Fruit fly (Drosophila melanogaster) whole organism, embryonic: ENCODE results near the gene CG10570.

Source experiments
- Asciz ChIP-seq: fragments of 200-800 bp; sonication (Bioruptor generic); optimal IDR thresholded peaks from 2 replicates; lab custom pipeline; 2017; ENCODE audit warnings: missing biosample characterization, mild to moderate bottlenecking, missing genetic modification characterization, missing genetic modification reagents
- Bgb ChIP-seq: fragments of 200-800 bp; sonication (Bioruptor generic); IDR thresholded peaks from 2 replicates; pipeline ENCODE4 v1.3.6; 2022; ENCODE audit warnings: missing biosample characterization, missing genetic modification characterization; ENCODE audit not compliant: partially characterized antibody
- CG10267 ChIP-seq: fragments of 200-800 bp; sonication (Bioruptor generic); optimal IDR thresholded peaks from 2 replicates; lab custom pipeline; 2018; ENCODE audit warnings: missing biosample characterization, mild to moderate bottlenecking, missing genetic modification characterization, moderate library complexity
- CG10654 ChIP-seq: fragments of 200-800 bp; sonication (Bioruptor generic); optimal IDR thresholded peaks from 2 replicates; lab custom pipeline; 2016; ENCODE audit warnings: missing biosample characterization, missing genetic modification characterization
- CG11456 ChIP-seq: fragments of 200-800 bp; sonication (Bioruptor generic); IDR thresholded peaks from 3 replicates; pipeline ENCODE4 v1.3.6; 2022; ENCODE audit warnings: missing biosample characterization, missing genetic modification characterization
- CG13775 ChIP-seq: fragments of 200-800 bp; sonication (Bioruptor generic); optimal IDR thresholded peaks from 3 replicates; lab custom pipeline; 2017; ENCODE audit warnings: missing biosample characterization, mild to moderate bottlenecking, missing genetic modification characterization
- CG15696 ChIP-seq: fragments of 200-800 bp; sonication (Bioruptor generic); optimal IDR thresholded peaks from 2 replicates; lab custom pipeline; 2019; ENCODE audit warnings: missing biosample characterization, mild to moderate bottlenecking, missing genetic modification characterization, moderate library complexity
- CG17359 ChIP-seq: fragments of 200-800 bp; sonication (Bioruptor generic); optimal IDR thresholded peaks from 3 replicates; lab custom pipeline; 2018; ENCODE audit warnings: missing biosample characterization, mild to moderate bottlenecking, missing genetic modification characterization, moderate library complexity
- CG17361 ChIP-seq: fragments of 200-800 bp; sonication (Bioruptor generic); IDR thresholded peaks from 3 replicates; pipeline ENCODE4 v1.3.6; 2022; ENCODE audit warnings: missing biosample characterization, missing genetic modification characterization
- CG31441 ChIP-seq: fragments of 200-800 bp; sonication (Bioruptor generic); IDR thresholded peaks from 2 replicates; pipeline ENCODE4 v1.3.6; 2022; ENCODE audit warnings: missing biosample characterization, missing genetic modification characterization
- CG6689 ChIP-seq: fragments of 200-800 bp; sonication (Bioruptor generic); IDR thresholded peaks from 2 replicates; pipeline ENCODE4 v1.3.6; 2022; ENCODE audit warnings: missing biosample characterization, missing genetic modification characterization
- CG6813 ChIP-seq: fragments of 200-800 bp; sonication (Bioruptor generic); optimal IDR thresholded peaks from 2 replicates; lab custom pipeline; 2017; ENCODE audit warnings: missing biosample characterization, missing genetic modification characterization, mild to moderate bottlenecking, moderate library complexity, missing genetic modification reagents
- CG7357 ChIP-seq: fragments of 200-800 bp; sonication (Bioruptor generic); IDR thresholded peaks from 3 replicates; pipeline ENCODE4 v1.3.6; 2022; ENCODE audit warnings: missing biosample characterization, missing genetic modification characterization
- CG7963 ChIP-seq: fragments of 200-800 bp; sonication (Bioruptor generic); IDR thresholded peaks from 3 replicates; pipeline ENCODE4 v1.3.6; 2022; ENCODE audit warnings: missing biosample characterization, missing genetic modification characterization; ENCODE audit not compliant: partially characterized antibody
- CG8924 ChIP-seq: fragments of 200-800 bp; optimal IDR thresholded peaks from 3 replicates; lab custom pipeline; 2019; ENCODE audit warnings: missing biosample characterization, mild to moderate bottlenecking, missing genetic modification characterization, moderate library complexity
- D ChIP-seq, 2 experiments: fragments of 200-800 bp in 1 of 2; fragments of >200 bp in 1 of 2; sonication (Bioruptor generic) in 1 of 2; optimal IDR thresholded peaks; 2 replicates in 1 of 2; 3 replicates in 1 of 2; lab custom pipeline; 2017; ENCODE audit warnings: mild to moderate bottlenecking in 1 of 2, missing biosample characterization in 1 of 2, missing genetic modification characterization in 1 of 2, missing genetic modification reagents in 1 of 2
- Dip3 ChIP-seq: fragments of 200-800 bp; sonication (Bioruptor generic); optimal IDR thresholded peaks from 3 replicates; lab custom pipeline; 2016; ENCODE audit warnings: missing biosample characterization, missing genetic modification characterization
- Hey ChIP-seq: fragments of 200-800 bp; sonication (Bioruptor generic); optimal IDR thresholded peaks from 3 replicates; lab custom pipeline; 2018; ENCODE audit warnings: missing biosample characterization, mild to moderate bottlenecking, missing genetic modification characterization
- Hmr ChIP-seq: fragments of 200-800 bp; sonication (Bioruptor generic); optimal IDR thresholded peaks from 3 replicates; lab custom pipeline; 2017; ENCODE audit warnings: mild to moderate bottlenecking, missing biosample characterization, missing genetic modification reagents, missing genetic modification characterization
- Mes4 ChIP-seq: fragments of 200-800 bp; sonication (Bioruptor generic); optimal IDR thresholded peaks from 2 replicates; lab custom pipeline; 2016; ENCODE audit warnings: missing biosample characterization, missing genetic modification characterization
- Ptx1 ChIP-seq: fragments of 200-800 bp; sonication (Bioruptor generic); IDR thresholded peaks from 2 replicates; pipeline ENCODE4 v1.3.6; 2022; ENCODE audit warnings: missing biosample characterization, missing genetic modification characterization
- Rfx ChIP-seq: fragments of 200-800 bp; sonication (Bioruptor generic); IDR thresholded peaks from 2 replicates; pipeline ENCODE4 v1.3.6; 2022; ENCODE audit warnings: missing biosample characterization, missing genetic modification characterization
- Sox102F ChIP-seq: fragments of 200-800 bp; sonication (Bioruptor generic); optimal IDR thresholded peaks from 2 replicates; lab custom pipeline; 2018; ENCODE audit warnings: missing biosample characterization, mild to moderate bottlenecking, missing genetic modification characterization, moderate library complexity
- Vsx1 ChIP-seq: fragments of 200-800 bp; sonication (Bioruptor generic); optimal IDR thresholded peaks from 2 replicates; lab custom pipeline; 2017; ENCODE audit warnings: missing biosample characterization, mild to moderate bottlenecking, missing genetic modification characterization, missing genetic modification reagents
- Xrp1 ChIP-seq: fragments of 200-800 bp; sonication (Bioruptor generic); IDR thresholded peaks from 2 replicates; pipeline ENCODE4 v1.3.6; 2022; ENCODE audit warnings: missing biosample characterization, missing genetic modification characterization
- ara ChIP-seq: fragments of 200-800 bp; sonication (Bioruptor generic); IDR thresholded peaks from 2 replicates; pipeline ENCODE4 v1.3.6; 2022; ENCODE audit warnings: missing biosample characterization, missing genetic modification characterization
- az2 ChIP-seq: fragments of 200-800 bp; sonication (Bioruptor generic); optimal IDR thresholded peaks from 3 replicates; lab custom pipeline; 2016; ENCODE audit warnings: missing biosample characterization, missing genetic modification characterization
- chm ChIP-seq: fragments of 200-800 bp; sonication (Bioruptor generic); IDR thresholded peaks from 2 replicates; pipeline ENCODE4 v1.3.6; 2022; ENCODE audit warnings: missing biosample characterization, missing genetic modification characterization
- dmrt11E ChIP-seq: fragments of 200-800 bp; sonication (Bioruptor generic); optimal IDR thresholded peaks from 3 replicates; lab custom pipeline; 2018; ENCODE audit warnings: missing biosample characterization, mild to moderate bottlenecking, missing genetic modification characterization, moderate library complexity
- ewg ChIP-seq: fragments of 200-800 bp; sonication (Bioruptor generic); optimal IDR thresholded peaks from 3 replicates; lab custom pipeline; 2017; ENCODE audit warnings: mild to moderate bottlenecking, missing biosample characterization, missing genetic modification reagents, missing genetic modification characterization
- ftz-f1 ChIP-seq: fragments of 200-800 bp; sonication (Bioruptor generic); optimal IDR thresholded peaks from 2 replicates; lab custom pipeline; 2016; ENCODE audit warnings: missing biosample characterization, missing genetic modification characterization
- gce ChIP-seq: fragments of 200-800 bp; sonication (Bioruptor generic); IDR thresholded peaks from 3 replicates; pipeline ENCODE4 v1.3.6; 2022; ENCODE audit warnings: missing biosample characterization, missing genetic modification characterization
- gcm2 ChIP-seq: fragments of 200-800 bp; sonication (Bioruptor generic); optimal IDR thresholded peaks from 2 replicates; lab custom pipeline; 2016; ENCODE audit warnings: missing biosample characterization, missing genetic modification characterization
- gem ChIP-seq: fragments of 200-800 bp; sonication (Bioruptor generic); optimal IDR thresholded peaks from 2 replicates; lab custom pipeline; 2019; ENCODE audit warnings: missing biosample characterization, mild to moderate bottlenecking, missing genetic modification characterization, moderate library complexity
- nmo ChIP-seq: fragments of 200-800 bp; sonication (Bioruptor generic); optimal IDR thresholded peaks from 2 replicates; lab custom pipeline; 2018; ENCODE audit warnings: missing biosample characterization, mild to moderate bottlenecking, missing genetic modification characterization, moderate library complexity
- row ChIP-seq: fragments of 200-800 bp; sonication (Bioruptor generic); IDR thresholded peaks from 3 replicates; pipeline ENCODE4 v1.3.6; 2022; ENCODE audit warnings: missing biosample characterization, missing genetic modification characterization
- run ChIP-seq: fragments of 200-800 bp; sonication (Bioruptor generic); optimal IDR thresholded peaks from 3 replicates; lab custom pipeline; 2018; ENCODE audit warnings: missing biosample characterization, mild to moderate bottlenecking, missing genetic modification characterization
- sc ChIP-seq, 3 experiments: fragments of >200 bp in 2 of 3; fragments of 200-800 bp in 1 of 3; sonication (Bioruptor generic) in 1 of 3; optimal IDR thresholded peaks; 2 replicates in 2 of 3; 3 replicates in 1 of 3; lab custom pipeline; 2017; ENCODE audit warnings: mild to moderate bottlenecking in 1 of 3, missing biosample characterization in 1 of 3, missing genetic modification characterization in 1 of 3, missing genetic modification reagents in 1 of 3
- schlank ChIP-seq: fragments of 200-800 bp; sonication (Bioruptor generic); optimal IDR thresholded peaks from 2 replicates; lab custom pipeline; 2018; ENCODE audit warnings: missing biosample characterization, mild to moderate bottlenecking, missing genetic modification characterization
- ssp ChIP-seq: fragments of 200-800 bp; sonication (Bioruptor generic); IDR thresholded peaks from 2 replicates; pipeline ENCODE4 v1.3.6; 2022; ENCODE audit warnings: missing biosample characterization, missing genetic modification characterization
- sug ChIP-seq: fragments of 200-800 bp; optimal IDR thresholded peaks from 2 replicates; lab custom pipeline; 2019; ENCODE audit warnings: missing biosample characterization, mild to moderate bottlenecking, missing genetic modification characterization, moderate library complexity
- unpg ChIP-seq: fragments of 200-800 bp; sonication (Bioruptor generic); optimal IDR thresholded peaks from 3 replicates; lab custom pipeline; 2018; ENCODE audit warnings: missing biosample characterization, mild to moderate bottlenecking, missing genetic modification characterization, moderate library complexity
- zen ChIP-seq: fragments of 200-800 bp; sonication (Bioruptor generic); optimal IDR thresholded peaks from 3 replicates; lab custom pipeline; 2018; ENCODE audit warnings: missing biosample characterization, mild to moderate bottlenecking, missing genetic modification characterization, moderate library complexity
- zfh1 ChIP-seq: fragments of 200-800 bp; sonication (Bioruptor generic); IDR thresholded peaks from 3 replicates; pipeline ENCODE4 v1.3.6; 2022; ENCODE audit warnings: missing biosample characterization, missing genetic modification characterization
- zfh2 ChIP-seq: fragments of 200-800 bp; sonication (Bioruptor generic); optimal IDR thresholded peaks from 2 replicates; lab custom pipeline; 2016; ENCODE audit warnings: missing biosample characterization, missing genetic modification characterization

The CG10570 gene

dm6 chr2L:18808754-18809329, 2.2 kb downstream of the CG10570 start (continued):
- TF ChIP-seq CG8924 (tag; lab: Kevin White, UChicago) (peak; percentile 38), run (tag; lab: Kevin White, UChicago) (no peak), ftz-f1 (no peak), sc (optimal IDR thresholded peaks at IDR 0.05; lab: Kevin White, UChicago) (no peak), sc (GFP tag; optimal IDR thresholded peaks at IDR 0.05; lab: Kevin White, UChicago) (no peak), nmo (GFP tag; lab: Kevin White, UChicago) (peak; percentile 22), Hmr (GFP tag; lab: Kevin White, UChicago) (peak; percentile 13), CG10267 (peak; percentile 20), Asciz (no peak), CG11456 (no peak), CG17361 (GFP tag; lab: Robert Waterston, UW) (0 out of 3 replicates have a peak, but pooled peaks have one; percentile 10), ssp (GFP tag; lab: Robert Waterston, UW) (peak; percentile 28; the same call in 1 of the 2 replicates), CG7357 (GFP tag; lab: Robert Waterston, UW) (no peak), Bgb (GFP tag; lab: Robert Waterston, UW) (no peak), Xrp1 (peak; percentile 61), Ptx1 (GFP tag; lab: Robert Waterston, UW) (peak; percentile 32; the same call in 1 of the 2 replicates), CG13775 (GFP tag; lab: Kevin White, UChicago) (no peak), gce (0 out of 3 replicates have a peak, but pooled peaks have one; percentile 40), Sox102F (GFP tag; lab: Kevin White, UChicago) (peak; percentile 8), unpg (peak; percentile 42), Dip3 (GFP tag; lab: Kevin White, UChicago) (no peak), Vsx1 (no peak), gem (tag; lab: Kevin White, UChicago) (peak; percentile 55), CG15696 (tag; lab: Kevin White, UChicago) (peak; percentile 3), Mes4 (GFP tag; lab: Kevin White, UChicago) (no peak), dmrt11E (peak; percentile 58), CG10654 (GFP tag; lab: Kevin White, UChicago) (no peak), CG17359 (tag; lab: Kevin White, UChicago) (peak; percentile 26), Hey (tag; lab: Kevin White, UChicago) (no peak), az2 (peak; percentile 20), ara (GFP tag; lab: Robert Waterston, UW) (peak; percentile 48; the same call in 1 of the 2 replicates), CG31441 (GFP tag; lab: Robert Waterston, UW) (0 out of 2 replicates have a peak, but pooled peaks have one; percentile 32), chm (GFP tag; lab: Robert Waterston, UW) (0 out of 2 replicates have a peak, but pooled peaks have one; percentile 18), zfh1 (GFP tag; lab: Robert Waterston, UW) (peak; percentile 67), sug (tag; lab: Kevin White, UChicago) (no peak), gcm2 (GFP tag; lab: Kevin White, UChicago) (no peak), CG7963 (GFP tag; lab: Robert Waterston, UW) (no peak), CG6689 (GFP tag; lab: Robert Waterston, UW) (0 out of 2 replicates have a peak, but pooled peaks have one; percentile 15), D (optimal IDR thresholded peaks at IDR 0.05; lab: Kevin White, UChicago) (no peak), D (GFP tag; optimal IDR thresholded peaks at IDR 0.05; lab: Kevin White, UChicago) (peak; percentile 10), row (GFP tag; lab: Robert Waterston, UW) (peak; percentile 60; the same call in 2 of the 3 replicates), schlank (no peak), zen (tag; lab: Kevin White, UChicago) (peak; percentile 93), ewg (GFP tag; lab: Kevin White, UChicago) (no peak), CG6813 (GFP tag; lab: Kevin White, UChicago) (no peak), Rfx (GFP tag; lab: Robert Waterston, UW) (0 out of 2 replicates have a peak, but pooled peaks have one; percentile 23), zfh2 (GFP tag; lab: Kevin White, UChicago) (no peak)
